Worm (Caenorhabditis elegans) whole organism, L4/young adult: Measurements from ENCODE around the gene mrpl-28.

Experiments
- W03F9.2 ChIP-seq: fragments of 150-350 bp; optimal IDR thresholded peaks from 2 replicates; lab custom pipeline; 2014; ENCODE audit warnings: missing biosample characterization, missing genetic modification characterization
- him-1 ChIP-seq: sonication (generic microtip); optimal IDR thresholded peaks from 2 replicates; lab custom pipeline; 2016; ENCODE audit warnings: missing genotype, missing genetic modification reagents, missing genetic modification characterization, missing compliant biosample characterization

DNA sequence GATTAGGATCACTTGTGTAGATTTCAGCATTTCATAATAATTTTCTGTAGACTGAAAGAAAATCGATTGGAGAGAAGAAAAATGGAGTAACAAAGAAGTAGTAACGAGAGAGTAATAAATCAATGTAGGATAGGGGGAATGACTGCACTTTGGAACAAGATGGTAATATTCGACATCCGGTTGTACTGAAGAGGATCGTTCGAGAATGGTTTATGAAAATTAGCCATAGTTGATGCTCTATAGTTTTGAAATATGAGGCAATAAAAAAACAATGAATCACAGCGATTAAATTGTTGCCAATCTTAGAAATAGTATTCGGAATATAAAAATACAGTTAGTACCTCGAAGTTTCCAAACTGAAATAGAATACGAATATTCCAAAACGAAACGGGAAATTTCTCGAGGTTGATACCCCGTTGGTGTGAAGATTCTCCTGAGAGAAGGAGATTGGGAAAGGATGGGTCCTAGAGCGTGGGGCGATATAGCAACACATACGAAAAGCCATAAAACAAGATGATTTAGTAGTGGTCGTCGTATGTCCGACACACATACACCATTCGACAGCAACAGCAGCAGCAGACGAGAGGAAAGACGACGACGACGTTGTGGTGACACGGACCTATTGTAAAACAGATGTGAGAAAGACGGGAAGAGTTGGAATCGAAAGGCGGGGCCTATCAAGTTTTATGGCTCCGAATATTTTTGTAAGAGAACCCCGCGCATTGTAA is 22.1 kb downstream of the mrpl-28 start, which contains the start of gene cwn-1:
- TF ChIP-seq him-1 (tag; lab: Kevin White, UChicago) (no peak), W03F9.2 (no peak)
